Worm (Caenorhabditis elegans): ENCODE data around the gene Y6E2A.4.

- TF ChIP-seq elt-3 (tag; optimal IDR thresholded peaks at IDR 0.05) (no peak), unc-62 (GFP tag; optimal IDR thresholded peaks at IDR 0.05) (no peak), ama-1 (optimal IDR thresholded peaks at IDR 0.05) (no peak), nhr-6 (tag; optimal IDR thresholded peaks at IDR 0.05) (no peak), lin-13 (GFP tag; optimal IDR thresholded peaks at IDR 0.05) (no peak), zag-1 (tag; optimal IDR thresholded peaks at IDR 0.05) (no peak)
These were observed 4.7 kb downstream of the Y6E2A.4 start, which contains the start of gene str-101 for ce11 chrV:15711898-15712297.

Measured in whole organism, L2 larva.